Worm (Caenorhabditis elegans) whole organism, early embryonic: ENCODE results near the gene hlh-19.

Source experiments
- B0310.2 ChIP-seq: sonication (generic microtip); optimal IDR thresholded peaks from 2 replicates; lab custom pipeline; 2016; ENCODE audit warnings: mild to moderate bottlenecking, missing genetic modification characterization, missing compliant biosample characterization
- F13C5.2 ChIP-seq: sonication (generic microtip); optimal IDR thresholded peaks from 2 replicates; lab custom pipeline; 2017; ENCODE audit warnings: mild to moderate bottlenecking, missing genetic modification characterization, inconsistent platforms, missing compliant biosample characterization
- aly-1 ChIP-seq: sonication (generic microtip); optimal IDR thresholded peaks from 2 replicates; lab custom pipeline; 2016; ENCODE audit warnings: missing genetic modification characterization, missing compliant biosample characterization
- ama-1 ChIP-seq: fragments of 150-350 bp; optimal IDR thresholded peaks from 2 replicates; lab custom pipeline; 2014
- ceh-13 ChIP-seq: fragments of 200-800 bp; sonication (Bioruptor generic); optimal IDR thresholded peaks from 2 replicates; lab custom pipeline; 2018; ENCODE audit warnings: mild to moderate bottlenecking, missing genetic modification characterization, missing compliant biosample characterization
- ceh-36 ChIP-seq: sonication (generic microtip); optimal IDR thresholded peaks from 2 replicates; lab custom pipeline; 2016; ENCODE audit warnings: missing genetic modification characterization, inconsistent platforms, missing compliant biosample characterization
- ets-7 ChIP-seq: sonication (generic microtip); optimal IDR thresholded peaks from 2 replicates; lab custom pipeline; 2016; ENCODE audit warnings: missing genotype, missing genetic modification characterization, missing compliant biosample characterization
- flt-1 ChIP-seq: fragments of 200-800 bp; sonication (Bioruptor generic); IDR thresholded peaks from 2 replicates; pipeline ENCODE4 v1.3.6; 2022; ENCODE audit warnings: missing genetic modification characterization, missing compliant biosample characterization
- hmbx-1 ChIP-seq: sonication (generic microtip); optimal IDR thresholded peaks from 2 replicates; lab custom pipeline; 2016; ENCODE audit warnings: mild to moderate bottlenecking, missing genetic modification characterization, missing compliant biosample characterization
- hmg-4 ChIP-seq: fragments of 200-800 bp; sonication (Bioruptor generic); optimal IDR thresholded peaks from 2 replicates; lab custom pipeline; 2018; ENCODE audit warnings: mild to moderate bottlenecking, missing genetic modification characterization, missing compliant biosample characterization
- hnd-1 ChIP-seq: sonication (generic microtip); optimal IDR thresholded peaks from 2 replicates; lab custom pipeline; 2016; ENCODE audit warnings: missing genetic modification characterization, missing compliant biosample characterization
- pes-1 ChIP-seq: fragments of 200-800 bp; sonication (Bioruptor generic); IDR thresholded peaks from 2 replicates; pipeline ENCODE4 v1.3.6; 2022; ENCODE audit warnings: missing genetic modification reagents, missing genetic modification characterization, missing compliant biosample characterization
- scrt-1 ChIP-seq: fragments of 200-800 bp; sonication (Bioruptor generic); IDR thresholded peaks from 2 replicates; pipeline ENCODE4 v1.3.6; 2022; ENCODE audit warnings: missing genetic modification characterization, missing compliant biosample characterization
- sea-1 ChIP-seq: fragments of 200-800 bp; sonication (Bioruptor generic); conservative IDR thresholded peaks from 2 replicates; pipeline ENCODE4 v1.3.6; 2022; ENCODE audit warnings: missing genetic modification characterization, missing compliant biosample characterization
- tbx-11 ChIP-seq: fragments of 200-800 bp; sonication (Bioruptor generic); IDR thresholded peaks from 2 replicates; pipeline ENCODE4 v1.3.6; 2022; ENCODE audit warnings: missing genetic modification characterization, missing compliant biosample characterization
- tbx-37 ChIP-seq: fragments of 200-800 bp; sonication (Bioruptor generic); conservative IDR thresholded peaks from 2 replicates; pipeline ENCODE4 v1.3.6; 2022; ENCODE audit warnings: missing genetic modification reagents, missing genetic modification characterization, missing compliant biosample characterization
- tra-4 ChIP-seq: sonication (generic microtip); optimal IDR thresholded peaks from 2 replicates; lab custom pipeline; 2017; ENCODE audit warnings: missing genetic modification characterization, missing compliant biosample characterization

hlh-19 gene

ce11 chrX:585598-586217 is 28.6 kb upstream of the hlh-19 start:
- TF ChIP-seq ama-1 (lab: Kevin White, UChicago) (no peak), sea-1 (GFP tag; lab: Robert Waterston, UW) (no peak), tra-4 (no peak), hmg-4 (GFP tag; lab: Kevin White, UChicago) (no peak), tbx-37 (GFP tag; lab: Robert Waterston, UW) (no peak), aly-1 (no peak), scrt-1 (no peak), hmbx-1 (no peak), tbx-11 (GFP tag; lab: Robert Waterston, UW) (no peak), flt-1 (GFP tag; lab: Robert Waterston, UW) (no peak)

- no peak for TF ChIP-seq ama-1 (lab: Kevin White, UChicago)
- 0 out of 2 replicates have a peak, but pooled peaks have one; percentile 18 for TF ChIP-seq scrt-1
- TF ChIP-seq pes-1 (GFP tag; lab: Robert Waterston, UW) = no peak
Observed at ce11 chrX:581754-582153, 24.7 kb upstream of the hlh-19 start.

ce11 chrX:575084-575483 is 18.0 kb upstream of the hlh-19 start:
- TF ChIP-seq aly-1 (no peak), flt-1 (GFP tag; lab: Robert Waterston, UW) (no peak), ets-7 (tag; lab: Kevin White, UChicago) (no peak), tbx-37 (GFP tag; lab: Robert Waterston, UW) (no peak), B0310.2 (no peak), hmg-4 (GFP tag; lab: Kevin White, UChicago) (no peak), pes-1 (GFP tag; lab: Robert Waterston, UW) (no peak), hnd-1 (no peak), hmbx-1 (no peak), sea-1 (GFP tag; lab: Robert Waterston, UW) (no peak), F13C5.2 (tag; lab: Kevin White, UChicago) (no peak), ceh-13 (GFP tag; lab: Kevin White, UChicago) (no peak), ceh-36 (tag; lab: Kevin White, UChicago) (no peak), tbx-11 (GFP tag; lab: Robert Waterston, UW) (no peak), tra-4 (no peak), ama-1 (lab: Kevin White, UChicago) (no peak)

- TF ChIP-seq F13C5.2 (tag; lab: Kevin White, UChicago) (peak; percentile 50), tbx-11 (GFP tag; lab: Robert Waterston, UW) (no peak)
Observed at ce11 chrX:573270-573669, 16.2 kb upstream of the hlh-19 start.

ce11 chrX:572601-573000 is 15.5 kb upstream of the hlh-19 start, which contains the start of gene mrp-2:
mrp-2 (minus strand) TSS chrX:572701.
- TF ChIP-seq pes-1 (GFP tag; lab: Robert Waterston, UW) = no peak
- no peak for TF ChIP-seq sea-1 (GFP tag; lab: Robert Waterston, UW)
- TF ChIP-seq hmg-4 (GFP tag; lab: Kevin White, UChicago) = no peak
- no peak for TF ChIP-seq hnd-1
- TF ChIP-seq scrt-1 = no peak
- no peak for TF ChIP-seq hmbx-1
- no peak for TF ChIP-seq tbx-11 (GFP tag; lab: Robert Waterston, UW)
- TF ChIP-seq ets-7 (tag; lab: Kevin White, UChicago) = no peak
- TF ChIP-seq ceh-13 (GFP tag; lab: Kevin White, UChicago) = no peak
- TF ChIP-seq tra-4 = no peak
- no peak for TF ChIP-seq B0310.2
- TF ChIP-seq ceh-36 (tag; lab: Kevin White, UChicago) = no peak
- TF ChIP-seq flt-1 (GFP tag; lab: Robert Waterston, UW) = no peak
- no peak for TF ChIP-seq F13C5.2 (tag; lab: Kevin White, UChicago)
- TF ChIP-seq tbx-37 (GFP tag; lab: Robert Waterston, UW) = no peak

ce11 chrX:571367-571766 is 14.3 kb upstream of the hlh-19 start:
- no peak for TF ChIP-seq hmg-4 (GFP tag; lab: Kevin White, UChicago)
- no peak for TF ChIP-seq flt-1 (GFP tag; lab: Robert Waterston, UW)
- no peak for TF ChIP-seq hmbx-1
- TF ChIP-seq aly-1 = no peak
- no peak for TF ChIP-seq ceh-13 (GFP tag; lab: Kevin White, UChicago)
- TF ChIP-seq tbx-11 (GFP tag; lab: Robert Waterston, UW) = no peak
- TF ChIP-seq ceh-36 (tag; lab: Kevin White, UChicago) = no peak
- no peak for TF ChIP-seq ama-1 (lab: Kevin White, UChicago)
- TF ChIP-seq ets-7 (tag; lab: Kevin White, UChicago) = no peak
- no peak for TF ChIP-seq sea-1 (GFP tag; lab: Robert Waterston, UW)
- TF ChIP-seq scrt-1 = no peak
- TF ChIP-seq pes-1 (GFP tag; lab: Robert Waterston, UW) = no peak

DNA sequence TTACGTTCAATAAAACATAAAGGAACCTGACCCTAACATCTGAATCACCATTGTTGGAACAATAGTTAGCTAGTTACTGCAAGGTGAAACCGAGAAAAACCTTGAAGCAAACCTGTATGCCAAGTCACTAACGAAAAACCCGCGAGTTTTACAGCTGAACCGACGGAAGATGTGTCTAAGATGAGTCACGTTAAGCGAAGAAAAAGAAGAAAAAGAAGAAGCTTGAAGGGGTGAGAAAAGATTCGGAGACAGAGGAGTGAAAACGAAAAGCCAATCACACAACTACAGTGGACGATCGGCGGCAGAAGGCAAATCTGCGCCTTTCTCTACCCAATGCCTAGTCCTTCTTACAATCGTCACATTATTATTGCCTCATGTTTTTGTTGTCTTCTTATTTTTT is 762 bp upstream of the hlh-19 start, which contains the start of gene nas-38:
TSS of gene nas-38 (plus strand) at position 301 of the 400 bp plus-strand sequence.
- no peak for TF ChIP-seq pes-1 (GFP tag; lab: Robert Waterston, UW)
- no peak for TF ChIP-seq ets-7 (tag; lab: Kevin White, UChicago)
- no peak for TF ChIP-seq tbx-11 (GFP tag; lab: Robert Waterston, UW)
- no peak for TF ChIP-seq ceh-13 (GFP tag; lab: Kevin White, UChicago)
- TF ChIP-seq tbx-37 (GFP tag; lab: Robert Waterston, UW) = no peak
- no peak for TF ChIP-seq scrt-1
- TF ChIP-seq tra-4 = no peak
- no peak for TF ChIP-seq ama-1 (lab: Kevin White, UChicago)
- no peak for TF ChIP-seq hmg-4 (GFP tag; lab: Kevin White, UChicago)
- TF ChIP-seq aly-1 = no peak
